Worm (Caenorhabditis elegans) whole organism, mixed stage, embryonic: Measurements from ENCODE around the gene F36D3.5.

Experiments
- M03D4.4 ChIP-seq: sonication (generic microtip); optimal IDR thresholded peaks from 2 replicates; lab custom pipeline; 2017; ENCODE audit warnings: mild to moderate bottlenecking, missing genetic modification characterization, missing compliant biosample characterization
- bed-3 ChIP-seq: fragments of 200-800 bp; sonication (Bioruptor generic); optimal IDR thresholded peaks from 3 replicates; lab custom pipeline; 2018; ENCODE audit warnings: mild to moderate bottlenecking, missing genetic modification characterization, moderate library complexity, missing compliant biosample characterization
- blmp-1 ChIP-seq: fragments of 150-350 bp; optimal IDR thresholded peaks from 2 replicates; lab custom pipeline; 2014; ENCODE audit warnings: missing biosample characterization, missing genetic modification characterization
- ceh-39 ChIP-seq: fragments of 150-350 bp; optimal IDR thresholded peaks from 2 replicates; lab custom pipeline; 2014; ENCODE audit warnings: missing biosample characterization, missing genetic modification characterization
- ceh-43 ChIP-seq: fragments of 200-800 bp; sonication (Bioruptor generic); optimal IDR thresholded peaks from 2 replicates; lab custom pipeline; 2018; ENCODE audit warnings: mild to moderate bottlenecking, missing genetic modification characterization, moderate library complexity, missing compliant biosample characterization
- ceh-83 ChIP-seq: fragments of 200-800 bp; sonication (Bioruptor generic); optimal IDR thresholded peaks from 2 replicates; lab custom pipeline; 2018; ENCODE audit warnings: mild to moderate bottlenecking, missing genetic modification characterization, missing compliant biosample characterization
- ces-1 ChIP-seq: fragments of 150-350 bp; optimal IDR thresholded peaks from 2 replicates; lab custom pipeline; 2014; ENCODE audit warnings: missing biosample characterization, missing genetic modification reagents, missing genetic modification characterization
- drap-1 ChIP-seq: fragments of 200-800 bp; sonication (Bioruptor generic); optimal IDR thresholded peaks from 3 replicates; lab custom pipeline; 2018; ENCODE audit warnings: mild to moderate bottlenecking, missing genetic modification characterization, missing compliant biosample characterization
- elt-1 ChIP-seq: sonication (generic microtip); optimal IDR thresholded peaks from 2 replicates; lab custom pipeline; 2017; ENCODE audit warnings: missing genetic modification characterization, mild to moderate bottlenecking, missing compliant biosample characterization, antibody characterized with exemption, moderate library complexity, borderline replicate concordance; ENCODE audit not compliant: insufficient read depth
- elt-3 ChIP-seq: fragments of 150-350 bp; optimal IDR thresholded peaks from 2 replicates; lab custom pipeline; 2014; ENCODE audit warnings: missing biosample characterization, missing genetic modification characterization
- flh-1 ChIP-seq: fragments of 200-800 bp; sonication (Bioruptor generic); optimal IDR thresholded peaks from 2 replicates; lab custom pipeline; 2018; ENCODE audit warnings: mild to moderate bottlenecking, missing genetic modification characterization, moderate library complexity, missing compliant biosample characterization
- ham-2 ChIP-seq: fragments of 200-800 bp; sonication (Bioruptor generic); optimal IDR thresholded peaks from 2 replicates; lab custom pipeline; 2018; ENCODE audit warnings: mild to moderate bottlenecking, missing genetic modification characterization, missing compliant biosample characterization
- lin-13 ChIP-seq: fragments of 150-350 bp; optimal IDR thresholded peaks from 2 replicates; lab custom pipeline; 2014; ENCODE audit warnings: missing biosample characterization, missing genetic modification characterization
- lin-32 ChIP-seq: fragments of 200-800 bp; sonication (Bioruptor generic); optimal IDR thresholded peaks from 2 replicates; lab custom pipeline; 2018; ENCODE audit warnings: mild to moderate bottlenecking, missing genetic modification characterization, missing compliant biosample characterization
- lsy-2 ChIP-seq: fragments of 150-350 bp; optimal IDR thresholded peaks from 2 replicates; lab custom pipeline; 2014; ENCODE audit warnings: missing biosample characterization, missing genetic modification characterization
- mab-5 ChIP-seq: fragments of 150-350 bp; optimal IDR thresholded peaks from 2 replicates; lab custom pipeline; 2014; ENCODE audit warnings: missing biosample characterization, missing genetic modification characterization
- mep-1 ChIP-seq: fragments of 150-350 bp; optimal IDR thresholded peaks from 2 replicates; lab custom pipeline; 2017; ENCODE audit warnings: missing biosample characterization, missing genetic modification reagents, missing genetic modification characterization, inconsistent platforms
- mls-2 ChIP-seq: sonication (generic microtip); optimal IDR thresholded peaks from 2 replicates; lab custom pipeline; 2016; ENCODE audit warnings: mild to moderate bottlenecking, missing genetic modification characterization, moderate library complexity, missing compliant biosample characterization
- nhr-2 ChIP-seq: fragments of 150-350 bp; optimal IDR thresholded peaks from 2 replicates; lab custom pipeline; 2014; ENCODE audit warnings: missing biosample characterization, missing genetic modification characterization
- nhr-237 ChIP-seq: fragments of 150-350 bp; optimal IDR thresholded peaks from 2 replicates; lab custom pipeline; 2014; ENCODE audit warnings: missing biosample characterization, missing genetic modification characterization
- nhr-28 ChIP-seq: fragments of 150-350 bp; optimal IDR thresholded peaks from 2 replicates; lab custom pipeline; 2014; ENCODE audit warnings: missing biosample characterization, missing genetic modification characterization
- nhr-76 ChIP-seq: sonication (generic microtip); optimal IDR thresholded peaks from 2 replicates; lab custom pipeline; 2017; ENCODE audit warnings: missing biosample characterization, missing genetic modification characterization
- pha-4 ChIP-seq: fragments of 150-350 bp; optimal IDR thresholded peaks from 2 replicates; lab custom pipeline; 2018; ENCODE audit warnings: missing biosample characterization, missing genetic modification reagents, missing genetic modification characterization
- sem-2 ChIP-seq: fragments of 200-800 bp; sonication (Bioruptor generic); optimal IDR thresholded peaks from 2 replicates; lab custom pipeline; 2018; ENCODE audit warnings: mild to moderate bottlenecking, missing genetic modification characterization, missing compliant biosample characterization
- snpc-4 ChIP-seq: fragments of 150-350 bp; optimal IDR thresholded peaks from 2 replicates; lab custom pipeline; 2014; ENCODE audit warnings: missing biosample characterization, missing genetic modification characterization
- sptf-1 ChIP-seq: sonication (generic microtip); optimal IDR thresholded peaks from 2 replicates; lab custom pipeline; 2017; ENCODE audit warnings: mild to moderate bottlenecking, missing genetic modification characterization, moderate library complexity, missing compliant biosample characterization
- unc-120 ChIP-seq: sonication (generic microtip); optimal IDR thresholded peaks from 2 replicates; lab custom pipeline; 2017; ENCODE audit warnings: missing genetic modification characterization, missing compliant biosample characterization; ENCODE audit not compliant: poor library complexity, severe bottlenecking
- unc-39 ChIP-seq: fragments of 150-350 bp; optimal IDR thresholded peaks from 2 replicates; lab custom pipeline; 2014; ENCODE audit warnings: missing biosample characterization, missing genetic modification characterization
- unc-62 ChIP-seq: fragments of 150-350 bp; optimal IDR thresholded peaks from 2 replicates; lab custom pipeline; 2014; ENCODE audit warnings: missing biosample characterization, missing genetic modification reagents, missing genetic modification characterization
- zip-8 ChIP-seq: fragments of 150-350 bp; optimal IDR thresholded peaks from 2 replicates; lab custom pipeline; 2014; ENCODE audit warnings: missing biosample characterization, missing genetic modification characterization
- ztf-11 ChIP-seq: fragments of 150-350 bp; optimal IDR thresholded peaks from 2 replicates; lab custom pipeline; 2014; ENCODE audit warnings: missing biosample characterization, missing genetic modification characterization

Gene F36D3.5

DNA sequence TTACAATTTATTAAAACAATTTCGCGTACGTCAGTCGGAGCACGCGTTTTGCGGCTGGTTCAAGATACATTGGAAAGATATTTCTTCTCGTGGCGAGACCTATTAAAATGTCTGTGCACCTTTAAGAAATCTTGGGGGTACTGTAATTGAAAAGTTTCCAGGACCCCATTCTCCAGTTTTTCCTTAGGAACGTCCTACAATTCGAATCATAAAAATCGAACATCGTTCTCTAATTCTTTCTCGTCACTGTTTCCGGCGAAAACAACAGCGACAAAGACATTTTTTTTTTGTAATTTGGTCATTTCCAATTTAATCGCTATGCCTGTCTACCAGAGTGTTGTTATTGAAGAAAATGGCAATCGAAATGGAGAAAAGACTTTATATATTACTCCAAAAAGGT lies 21.7 kb upstream of the F36D3.5 start, which contains the start of gene Y32B12B.1:
Y32B12B.1 (plus strand) TSS at position 301 of the 400 bp plus-strand sequence.
- TF ChIP-seq mep-1 (tag; lab: Kevin White, UChicago) (no peak), mab-5 (tag; lab: Kevin White, UChicago) (no peak), ceh-39 (tag; lab: Kevin White, UChicago) (no peak), snpc-4 (tag; lab: Kevin White, UChicago) (no peak), elt-3 (tag; lab: Kevin White, UChicago) (no peak), drap-1 (GFP tag; lab: Kevin White, UChicago) (no peak), nhr-2 (tag; lab: Kevin White, UChicago) (no peak), unc-62 (GFP tag; lab: Kevin White, UChicago) (no peak), lin-13 (tag; lab: Kevin White, UChicago) (no peak), pha-4 (no peak), lsy-2 (no peak)

DNA sequence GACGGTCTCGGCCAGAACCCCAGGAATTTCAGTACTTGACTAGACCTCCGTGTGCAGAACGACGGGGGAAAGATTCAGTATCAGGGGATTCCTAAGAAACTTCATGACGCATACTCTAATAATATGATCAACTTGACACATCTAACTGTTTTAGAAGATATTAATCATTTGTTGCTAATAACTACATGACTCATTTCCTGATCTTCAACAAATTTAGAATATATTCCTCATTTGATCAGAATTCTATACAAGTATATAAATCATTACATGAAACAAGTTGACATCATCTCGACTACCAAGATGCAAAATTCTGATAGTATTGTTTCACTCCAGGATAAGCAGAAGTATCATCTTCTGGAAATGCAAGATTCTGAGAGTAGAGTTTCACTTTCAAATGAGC lies 20.1 kb upstream of the F36D3.5 start, which contains the start of gene Y32B12B.8:
Y32B12B.8 (plus strand) TSS at position 301 of the 400 bp plus-strand sequence.
- TF ChIP-seq sptf-1 (tag; lab: Kevin White, UChicago) (no peak), ceh-43 (GFP tag; lab: Kevin White, UChicago) (no peak), mep-1 (tag; lab: Kevin White, UChicago) (no peak), pha-4 (no peak), ztf-11 (no peak), sem-2 (GFP tag; lab: Kevin White, UChicago) (no peak), lsy-2 (no peak), mls-2 (tag; lab: Kevin White, UChicago) (no peak), elt-3 (tag; lab: Kevin White, UChicago) (no peak), ceh-39 (tag; lab: Kevin White, UChicago) (no peak), unc-120 (tag; lab: Kevin White, UChicago) (no peak), snpc-4 (tag; lab: Kevin White, UChicago) (no peak), mab-5 (tag; lab: Kevin White, UChicago) (no peak), ham-2 (GFP tag; lab: Kevin White, UChicago) (no peak), ces-1 (GFP tag; lab: Kevin White, UChicago) (no peak), nhr-76 (tag; lab: Kevin White, UChicago) (no peak)

DNA sequence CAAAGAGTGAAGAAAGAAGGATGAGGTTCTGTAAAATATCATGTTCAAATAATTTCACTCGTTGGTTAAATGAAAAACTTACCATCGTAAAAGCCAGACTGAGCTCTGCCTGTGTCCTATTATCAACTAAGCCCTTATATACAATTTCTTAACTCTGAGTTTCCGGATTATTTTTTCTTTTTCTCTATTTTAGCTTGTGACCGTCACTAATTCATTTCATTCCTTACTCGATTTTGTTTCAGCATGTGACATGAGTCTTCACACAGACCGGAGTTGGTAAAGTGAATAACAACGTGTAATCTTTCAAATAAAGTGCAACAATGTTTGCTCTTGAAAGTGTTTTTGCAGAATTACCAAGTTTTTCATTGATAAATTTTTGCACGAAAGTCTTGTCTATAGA lies 19.0 kb upstream of the F36D3.5 start, which contains the start of gene cpr-2:
cpr-2 (minus strand) TSS at position 101 of the 400 bp plus-strand sequence.
- TF ChIP-seq ztf-11 (no peak), M03D4.4 (tag; lab: Kevin White, UChicago) (no peak), sptf-1 (tag; lab: Kevin White, UChicago) (no peak), mls-2 (tag; lab: Kevin White, UChicago) (no peak), snpc-4 (tag; lab: Kevin White, UChicago) (no peak), ces-1 (GFP tag; lab: Kevin White, UChicago) (no peak), lin-32 (no peak), pha-4 (no peak), nhr-28 (tag; lab: Kevin White, UChicago) (no peak), bed-3 (no peak), nhr-237 (tag; lab: Kevin White, UChicago) (no peak), drap-1 (GFP tag; lab: Kevin White, UChicago) (no peak), flh-1 (GFP tag; lab: Kevin White, UChicago) (no peak)

DNA sequence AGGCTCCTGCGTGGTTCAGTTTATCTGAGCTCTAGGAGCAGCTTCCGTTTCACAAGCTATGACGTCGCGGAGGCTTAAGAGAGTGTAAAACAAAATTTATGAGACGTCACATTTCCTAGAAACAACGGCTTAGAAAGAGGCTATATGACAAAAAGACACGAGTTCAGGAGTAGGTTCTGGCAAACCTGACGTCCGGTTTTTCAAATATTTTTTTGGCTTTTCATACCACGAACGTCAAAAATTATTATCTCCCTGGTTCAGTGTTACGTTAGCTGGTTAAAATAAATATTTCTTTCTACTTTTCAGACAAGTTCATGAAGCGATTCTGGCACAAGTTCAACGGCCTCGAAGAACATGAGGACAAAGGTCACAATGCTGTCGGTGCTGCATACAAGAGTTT lies 12.8 kb upstream of the F36D3.5 start, which contains the start of gene F36D3.16:
F36D3.16 (plus strand) TSS at position 301 of the 400 bp plus-strand sequence.
- no peak for TF ChIP-seq blmp-1 (tag; lab: Kevin White, UChicago)
- no peak for TF ChIP-seq lsy-2
- TF ChIP-seq drap-1 (GFP tag; lab: Kevin White, UChicago), result no peak
- no peak for TF ChIP-seq pha-4
- TF ChIP-seq flh-1 (GFP tag; lab: Kevin White, UChicago), result no peak
- no peak for TF ChIP-seq snpc-4 (tag; lab: Kevin White, UChicago)
- TF ChIP-seq elt-3 (tag; lab: Kevin White, UChicago), result no peak
- TF ChIP-seq ham-2 (GFP tag; lab: Kevin White, UChicago), result no peak
- TF ChIP-seq nhr-237 (tag; lab: Kevin White, UChicago), result no peak
- TF ChIP-seq unc-39 (tag; lab: Kevin White, UChicago), result no peak
- no peak for TF ChIP-seq zip-8
- no peak for TF ChIP-seq elt-1
- no peak for TF ChIP-seq ztf-11
- no peak for TF ChIP-seq nhr-76 (tag; lab: Kevin White, UChicago)
- TF ChIP-seq nhr-2 (tag; lab: Kevin White, UChicago), result no peak
- TF ChIP-seq mab-5 (tag; lab: Kevin White, UChicago), result no peak
- no peak for TF ChIP-seq nhr-28 (tag; lab: Kevin White, UChicago)
- TF ChIP-seq ceh-83 (GFP tag; lab: Kevin White, UChicago), result no peak
